Worm (Caenorhabditis elegans): Measurements from ENCODE around the gene C36B7.2.

DNA sequence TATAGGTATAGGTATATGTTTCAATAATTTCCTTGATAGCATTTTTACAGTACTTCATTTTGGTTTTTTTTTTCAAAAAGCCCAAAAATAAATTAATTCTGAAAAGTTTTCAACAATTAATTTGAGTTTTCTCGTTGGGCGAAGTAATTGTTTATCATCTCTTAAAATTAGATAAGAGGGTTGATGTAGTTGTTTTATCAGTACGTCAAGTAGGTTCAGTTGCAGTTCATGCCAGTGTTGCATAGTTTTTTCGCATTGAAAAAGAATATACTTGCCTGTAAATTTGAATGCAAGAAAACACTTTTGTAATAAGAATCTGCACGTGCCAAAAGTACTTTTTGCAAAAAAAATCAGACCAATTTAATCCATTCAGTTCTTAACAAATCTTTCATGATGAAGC is 19.0 kb downstream of the C36B7.2 start:
- no peak for TF ChIP-seq W03F9.2 (tag; optimal IDR thresholded peaks at IDR 0.05)
- no peak for TF ChIP-seq him-1 (tag; optimal IDR thresholded peaks at IDR 0.05)
- no peak for TF ChIP-seq dao-5 (tag; optimal IDR thresholded peaks at IDR 0.05)
